Worm (Caenorhabditis elegans) whole organism, L2 larva: ENCODE results near the gene C37C3.2.
A peak's percentile ranks its signal among the peaks of the same experiment; 100 is the strongest.

Experiments
- F13H6.1 ChIP-seq: sonication (generic microtip); optimal IDR thresholded peaks from 2 replicates; lab custom pipeline; 2016; ENCODE audit warnings: missing genetic modification characterization, missing compliant biosample characterization
- R02D3.7 ChIP-seq: fragments of 150-350 bp; optimal IDR thresholded peaks from 2 replicates; lab custom pipeline; 2014; ENCODE audit warnings: missing biosample characterization, missing genetic modification characterization
- ZK546.5 ChIP-seq: sonication (generic microtip); optimal IDR thresholded peaks from 2 replicates; lab custom pipeline; 2017; ENCODE audit warnings: missing biosample characterization, missing genetic modification characterization
- ama-1 ChIP-seq: fragments of 150-350 bp; optimal IDR thresholded peaks from 2 replicates; lab custom pipeline; 2018; ENCODE audit warnings: inconsistent platforms
- blmp-1 ChIP-seq: sonication (generic microtip); optimal IDR thresholded peaks from 2 replicates; lab custom pipeline; 2017; ENCODE audit warnings: missing genetic modification characterization, mild to moderate bottlenecking, missing compliant biosample characterization, antibody characterized with exemption, moderate library complexity; ENCODE audit not compliant: insufficient read depth
- ceh-16 ChIP-seq: fragments of 150-350 bp; optimal IDR thresholded peaks from 2 replicates; lab custom pipeline; 2014; ENCODE audit warnings: missing biosample characterization, missing genetic modification characterization
- ceh-82 ChIP-seq: fragments of 150-350 bp; optimal IDR thresholded peaks from 2 replicates; lab custom pipeline; 2014; ENCODE audit warnings: missing biosample characterization, missing genetic modification characterization
- crh-2 ChIP-seq: sonication (generic microtip); optimal IDR thresholded peaks from 2 replicates; lab custom pipeline; 2017; ENCODE audit warnings: missing biosample characterization, missing genetic modification characterization
- dmd-4 ChIP-seq: sonication (generic microtip); optimal IDR thresholded peaks from 2 replicates; lab custom pipeline; 2017; ENCODE audit warnings: missing biosample characterization, missing genetic modification characterization
- egl-27 ChIP-seq: sonication (generic microtip); optimal IDR thresholded peaks from 3 replicates; lab custom pipeline; 2017; ENCODE audit warnings: missing biosample characterization, missing genetic modification reagents, missing genetic modification characterization
- elt-1 ChIP-seq: fragments of 150-350 bp; optimal IDR thresholded peaks from 2 replicates; lab custom pipeline; 2014; ENCODE audit warnings: missing biosample characterization, missing genetic modification characterization
- elt-3 ChIP-seq: sonication (generic microtip); optimal IDR thresholded peaks from 2 replicates; lab custom pipeline; 2017; ENCODE audit warnings: missing biosample characterization, missing genetic modification characterization
- fos-1 ChIP-seq: fragments of 150-350 bp; optimal IDR thresholded peaks from 2 replicates; lab custom pipeline; 2014; ENCODE audit warnings: missing biosample characterization, missing genetic modification characterization
- lin-11 ChIP-seq: fragments of 150-350 bp; sonication (generic microtip); optimal IDR thresholded peaks from 2 replicates; lab custom pipeline; 2014; ENCODE audit warnings: missing biosample characterization, missing genetic modification characterization, inconsistent platforms, mixed read lengths
- lin-13 ChIP-seq: fragments of 150-350 bp; optimal IDR thresholded peaks from 2 replicates; lab custom pipeline; 2014; ENCODE audit warnings: missing biosample characterization, missing genetic modification reagents, missing genetic modification characterization
- lin-39 ChIP-seq: fragments of 150-350 bp; optimal IDR thresholded peaks from 2 replicates; lab custom pipeline; 2014; ENCODE audit warnings: missing biosample characterization, missing genetic modification reagents, missing genetic modification characterization
- mab-5 ChIP-seq: fragments of 150-350 bp; optimal IDR thresholded peaks from 2 replicates; lab custom pipeline; 2014; ENCODE audit warnings: missing biosample characterization, missing genetic modification characterization
- mbf-1 ChIP-seq: sonication (generic microtip); optimal IDR thresholded peaks from 2 replicates; lab custom pipeline; 2017; ENCODE audit warnings: missing biosample characterization, missing genetic modification characterization
- mdl-1 ChIP-seq, 2 experiments: fragments of 150-350 bp in 1 of 2; sonication (generic microtip) in 1 of 2; optimal IDR thresholded peaks; 2 replicates each; lab custom pipeline; 2017; ENCODE audit warnings: missing biosample characterization in 2 of 2, missing genetic modification characterization in 2 of 2
- nhr-10 ChIP-seq: sonication (generic microtip); optimal IDR thresholded peaks from 2 replicates; lab custom pipeline; 2017; ENCODE audit warnings: missing biosample characterization, missing genetic modification characterization
- nhr-11 ChIP-seq: fragments of 150-350 bp; optimal IDR thresholded peaks from 2 replicates; lab custom pipeline; 2014; ENCODE audit warnings: missing biosample characterization, missing genetic modification characterization
- nhr-12 ChIP-seq: fragments of 150-350 bp; optimal IDR thresholded peaks from 2 replicates; lab custom pipeline; 2014; ENCODE audit warnings: missing biosample characterization, missing genetic modification characterization
- nhr-129 ChIP-seq: fragments of 150-350 bp; optimal IDR thresholded peaks from 2 replicates; lab custom pipeline; 2014; ENCODE audit warnings: missing biosample characterization, missing genetic modification characterization
- nhr-21 ChIP-seq: fragments of 150-350 bp; optimal IDR thresholded peaks from 2 replicates; lab custom pipeline; 2014; ENCODE audit warnings: missing biosample characterization, missing genetic modification characterization
- nhr-23 ChIP-seq: fragments of 150-350 bp; optimal IDR thresholded peaks from 2 replicates; lab custom pipeline; 2014; ENCODE audit warnings: missing biosample characterization, missing genetic modification reagents, missing genetic modification characterization
- nhr-25 ChIP-seq: fragments of 150-350 bp; sonication (generic microtip); optimal IDR thresholded peaks from 3 replicates; lab custom pipeline; 2014; ENCODE audit warnings: missing biosample characterization, missing genetic modification characterization
- peb-1 ChIP-seq: fragments of 150-350 bp; optimal IDR thresholded peaks from 2 replicates; lab custom pipeline; 2014; ENCODE audit warnings: missing biosample characterization, missing genetic modification characterization
- skn-1 ChIP-seq: sonication (generic microtip); optimal IDR thresholded peaks from 2 replicates; lab custom pipeline; 2017; ENCODE audit warnings: missing biosample characterization, missing genetic modification characterization
- sma-3 ChIP-seq: sonication (generic microtip); optimal IDR thresholded peaks from 2 replicates; lab custom pipeline; 2016; ENCODE audit warnings: missing genetic modification reagents, missing genetic modification characterization, missing compliant biosample characterization
- sma-9 ChIP-seq, 2 experiments: fragments of 150-350 bp in 1 of 2; sonication (generic microtip) in 1 of 2; optimal IDR thresholded peaks; 2 replicates each; lab custom pipeline; 2014 to 2016; ENCODE audit warnings: missing genetic modification characterization in 2 of 2, mild to moderate bottlenecking in 1 of 2, missing biosample characterization in 1 of 2, missing compliant biosample characterization in 1 of 2, missing genetic modification reagents in 1 of 2, moderate library complexity in 1 of 2
- snpc-4 ChIP-seq: fragments of 150-350 bp; optimal IDR thresholded peaks from 2 replicates; lab custom pipeline; 2014; ENCODE audit warnings: missing biosample characterization, missing genetic modification characterization
- unc-55 ChIP-seq: fragments of 150-350 bp; sonication (generic microtip); optimal IDR thresholded peaks from 3 replicates; lab custom pipeline; 2014; ENCODE audit warnings: missing biosample characterization, missing genetic modification reagents, missing genetic modification characterization
- unc-62 ChIP-seq: fragments of 150-350 bp; optimal IDR thresholded peaks from 2 replicates; lab custom pipeline; 2014; ENCODE audit warnings: missing biosample characterization, missing genetic modification reagents, missing genetic modification characterization
- zag-1 ChIP-seq: fragments of 150-350 bp; optimal IDR thresholded peaks from 2 replicates; lab custom pipeline; 2014; ENCODE audit warnings: missing biosample characterization, missing genetic modification characterization
- ztf-1 ChIP-seq: fragments of 200-800 bp; sonication (Bioruptor generic); conservative IDR thresholded peaks from 2 replicates; pipeline ENCODE4 v1.3.6; 2022; ENCODE audit warnings: missing genetic modification characterization, missing compliant biosample characterization
- ztf-11 ChIP-seq: sonication (generic microtip); optimal IDR thresholded peaks from 2 replicates; lab custom pipeline; 2017; ENCODE audit warnings: missing biosample characterization, missing genetic modification characterization

C37C3.2 gene

ce11 chrV:7856641-7857040, 897 bp downstream of the C37C3.2 start:
- TF ChIP-seq peb-1 (tag; lab: Kevin White, UChicago) (no peak), ztf-1 (GFP tag; lab: Robert Waterston, UW) (no peak), snpc-4 (tag; lab: Kevin White, UChicago) (no peak), nhr-25 (tag; lab: Kevin White, UChicago) (no peak), ZK546.5 (tag; lab: Kevin White, UChicago) (no peak), skn-1 (tag; lab: Kevin White, UChicago) (no peak)

ce11 chrV:7857931-7858330, 2.2 kb downstream of the C37C3.2 start, which contains the start of gene C37C3.1:
C37C3.1 (plus strand) TSS chrV:7857963.
- TF ChIP-seq crh-2 (peak; percentile 23), nhr-21 (tag; lab: Kevin White, UChicago) (peak; percentile 40), ztf-11 (tag; lab: Kevin White, UChicago) (no peak), sma-3 (GFP tag; lab: Kevin White, UChicago) (peak; percentile 37), egl-27 (tag; lab: Kevin White, UChicago) (no peak), sma-9 (GFP tag; optimal IDR thresholded peaks at IDR 0.05; lab: Kevin White, UChicago) (peak; percentile 5), sma-9 (tag; optimal IDR thresholded peaks at IDR 0.05; lab: Kevin White, UChicago) (no peak), nhr-25 (tag; lab: Kevin White, UChicago) (peak; percentile 3), ama-1 (lab: Kevin White, UChicago) (peak; percentile 8)
- TF ChIP-seq, all 48 proteins: peak for 6

- TF ChIP-seq ama-1 (lab: Kevin White, UChicago), result no peak
- TF ChIP-seq blmp-1 (tag; lab: Kevin White, UChicago), result no peak
- TF ChIP-seq elt-1 (tag; lab: Kevin White, UChicago), result no peak
- TF ChIP-seq lin-13 (GFP tag; lab: Kevin White, UChicago), result no peak
- no peak for TF ChIP-seq nhr-12
- TF ChIP-seq nhr-21 (tag; lab: Kevin White, UChicago), result no peak
- TF ChIP-seq mab-5, result no peak
- no peak for TF ChIP-seq lin-39 (tag; lab: Kevin White, UChicago)
- no peak for TF ChIP-seq mdl-1 (tag; optimal IDR thresholded peaks at IDR 0.05; lab: Kevin White, UChicago)
- TF ChIP-seq crh-2, result no peak
- no peak for TF ChIP-seq R02D3.7 (tag; lab: Kevin White, UChicago)
- TF ChIP-seq skn-1 (tag; lab: Kevin White, UChicago), result no peak
- no peak for TF ChIP-seq zag-1 (tag; lab: Kevin White, UChicago)
- no peak for TF ChIP-seq nhr-129 (tag; lab: Kevin White, UChicago)
- no peak for TF ChIP-seq ztf-1 (GFP tag; lab: Robert Waterston, UW)
- TF ChIP-seq nhr-10 (tag; lab: Kevin White, UChicago), result no peak
- no peak for TF ChIP-seq nhr-23
Observed at ce11 chrV:7861792-7862191, 6.0 kb downstream of the C37C3.2 start, which contains the start of gene C37C3.17. C37C3.17 (minus strand) TSS chrV:7861892.

- peak; percentile 61 for TF ChIP-seq fos-1 (tag; lab: Kevin White, UChicago)
- no peak for TF ChIP-seq dmd-4 (tag; lab: Kevin White, UChicago)
Observed at ce11 chrV:7863020-7863523, 7.3 kb downstream of the C37C3.2 start, which contains the start of gene C37C3.10. C37C3.10 (minus strand) TSS chrV:7863070.

ce11 chrV:7864663-7865062, 8.9 kb downstream of the C37C3.2 start, which contains the start of gene C37C3.11:
C37C3.11 (minus strand) TSS chrV:7864763.
- TF ChIP-seq mbf-1 (tag; lab: Kevin White, UChicago), result no peak
- no peak for TF ChIP-seq lin-11 (tag; lab: Kevin White, UChicago)
- TF ChIP-seq ceh-82, result no peak
- TF ChIP-seq crh-2, result no peak
- TF ChIP-seq skn-1 (tag; lab: Kevin White, UChicago), result no peak

- no peak for TF ChIP-seq zag-1 (tag; lab: Kevin White, UChicago)
- TF ChIP-seq ama-1 (lab: Kevin White, UChicago), result no peak
- TF ChIP-seq snpc-4 (tag; lab: Kevin White, UChicago), result no peak
- TF ChIP-seq lin-13 (GFP tag; lab: Kevin White, UChicago), result no peak
- no peak for TF ChIP-seq nhr-11
- no peak for TF ChIP-seq elt-3 (tag; lab: Kevin White, UChicago)
- no peak for TF ChIP-seq crh-2
- TF ChIP-seq unc-62, result no peak
- no peak for TF ChIP-seq F13H6.1 (tag; lab: Kevin White, UChicago)
- no peak for TF ChIP-seq mbf-1 (tag; lab: Kevin White, UChicago)
- no peak for TF ChIP-seq sma-3 (GFP tag; lab: Kevin White, UChicago)
- TF ChIP-seq nhr-12, result no peak
- no peak for TF ChIP-seq nhr-129 (tag; lab: Kevin White, UChicago)
- TF ChIP-seq ceh-16, result no peak
- TF ChIP-seq unc-55, result no peak
- TF ChIP-seq egl-27 (tag; lab: Kevin White, UChicago), result no peak
Observed at ce11 chrV:7870707-7871106, 15.0 kb downstream of the C37C3.2 start, which contains the start of gene nipi-4. nipi-4 (minus strand) TSS chrV:7870807.
